Fruit fly (Drosophila melanogaster): ENCODE measurements around the gene Cdc6.

dm6 chr3L:8676500-8676899, 42.6 kb upstream of the Cdc6 start:
- TF ChIP-seq fd96Ca (GFP tag; IDR thresholded peaks at IDR 0.05) (no peak), CG12605 (GFP tag; IDR thresholded peaks at IDR 0.05) (no peak), Pif1B (GFP tag; optimal IDR thresholded peaks at IDR 0.05) (no peak)

Data from whole organism, pupa.